Worm (Caenorhabditis elegans): Measurements from ENCODE around the gene zig-5.

- TF ChIP-seq ztf-23 (GFP tag; IDR thresholded peaks at IDR 0.05) = no peak
- TF ChIP-seq ztf-29 (GFP tag; IDR thresholded peaks at IDR 0.05) = no peak
Measured at ce11 chrIII:10942905-10943304, 10.4 kb downstream of the zig-5 start.
